Fruit fly (Drosophila melanogaster) whole organism, embryonic: ENCODE measurements around the gene CG43062.

Experiments
- Aef1 ChIP-seq: fragments of 200-800 bp; sonication (Bioruptor generic); IDR thresholded peaks from 3 replicates; pipeline ENCODE4 v1.3.6; 2022; ENCODE audit warnings: missing biosample characterization, missing genetic modification characterization
- CG10366 ChIP-seq: fragments of 200-800 bp; sonication (Bioruptor generic); IDR thresholded peaks from 2 replicates; pipeline ENCODE4 v1.3.6; 2022; ENCODE audit warnings: missing biosample characterization, missing genetic modification characterization
- CG10654 ChIP-seq: fragments of 200-800 bp; sonication (Bioruptor generic); optimal IDR thresholded peaks from 2 replicates; lab custom pipeline; 2016; ENCODE audit warnings: missing biosample characterization, missing genetic modification characterization
- CG14014 ChIP-seq: fragments of 200-800 bp; sonication (Bioruptor generic); IDR thresholded peaks from 2 replicates; pipeline ENCODE4 v1.3.6; 2022; ENCODE audit warnings: missing biosample characterization, missing genetic modification characterization
- CG17912 ChIP-seq: fragments of 200-800 bp; sonication (Bioruptor generic); optimal IDR thresholded peaks from 2 replicates; lab custom pipeline; 2018; ENCODE audit warnings: missing biosample characterization, mild to moderate bottlenecking, missing genetic modification characterization
- CG18262 ChIP-seq: fragments of 200-800 bp; optimal IDR thresholded peaks from 3 replicates; lab custom pipeline; 2019; ENCODE audit warnings: missing biosample characterization, mild to moderate bottlenecking, missing genetic modification characterization, moderate library complexity
- CG33213 ChIP-seq: fragments of 200-800 bp; sonication (Bioruptor generic); optimal IDR thresholded peaks from 3 replicates; lab custom pipeline; 2016; ENCODE audit warnings: missing biosample characterization, missing genetic modification characterization
- CG42726 ChIP-seq: fragments of 200-800 bp; sonication (Bioruptor generic); IDR thresholded peaks from 2 replicates; pipeline ENCODE4 v1.3.6; 2022; ENCODE audit warnings: missing biosample characterization, missing genetic modification characterization; ENCODE audit not compliant: partially characterized antibody
- CG4404 ChIP-seq: fragments of 200-800 bp; sonication (Bioruptor generic); IDR thresholded peaks from 2 replicates; pipeline ENCODE4 v1.3.6; 2022; ENCODE audit warnings: missing biosample characterization, missing genetic modification characterization
- CG4820 ChIP-seq: fragments of 200-800 bp; sonication (Bioruptor generic); optimal IDR thresholded peaks from 3 replicates; lab custom pipeline; 2016; ENCODE audit warnings: missing biosample characterization, missing genetic modification characterization
- CG7271 ChIP-seq: fragments of 200-800 bp; sonication (Bioruptor generic); optimal IDR thresholded peaks from 2 replicates; lab custom pipeline; 2018; ENCODE audit warnings: missing biosample characterization, mild to moderate bottlenecking, missing genetic modification characterization, moderate library complexity
- CG7786 ChIP-seq: fragments of 200-800 bp; sonication (Bioruptor generic); optimal IDR thresholded peaks from 2 replicates; lab custom pipeline; 2016; ENCODE audit warnings: missing biosample characterization, missing genetic modification characterization
- CG8388 ChIP-seq: fragments of 200-800 bp; sonication (Bioruptor generic); optimal IDR thresholded peaks from 2 replicates; lab custom pipeline; 2019; ENCODE audit warnings: missing biosample characterization, mild to moderate bottlenecking, missing genetic modification characterization, moderate library complexity
- D19B ChIP-seq: fragments of 200-800 bp; sonication (Bioruptor generic); optimal IDR thresholded peaks from 2 replicates; lab custom pipeline; 2017; ENCODE audit warnings: missing biosample characterization, mild to moderate bottlenecking, missing genetic modification characterization
- HHEX ChIP-seq: fragments of 200-800 bp; sonication (Bioruptor generic); optimal IDR thresholded peaks from 3 replicates; lab custom pipeline; 2017; ENCODE audit warnings: missing biosample characterization, mild to moderate bottlenecking, missing genetic modification characterization, missing genetic modification reagents
- Hmr ChIP-seq: fragments of 200-800 bp; sonication (Bioruptor generic); optimal IDR thresholded peaks from 3 replicates; lab custom pipeline; 2017; ENCODE audit warnings: mild to moderate bottlenecking, missing biosample characterization, missing genetic modification reagents, missing genetic modification characterization
- Kr ChIP-seq: fragments of 200-800 bp; sonication (Bioruptor generic); optimal IDR thresholded peaks from 2 replicates; lab custom pipeline; 2017; ENCODE audit warnings: missing biosample characterization, mild to moderate bottlenecking, missing genetic modification characterization
- MESR4 ChIP-seq: fragments of 200-800 bp; sonication (Bioruptor generic); optimal IDR thresholded peaks from 2 replicates; lab custom pipeline; 2018; ENCODE audit warnings: missing biosample characterization, mild to moderate bottlenecking, missing genetic modification characterization, moderate library complexity
- Max ChIP-seq: fragments of 200-800 bp; sonication (Bioruptor generic); optimal IDR thresholded peaks from 2 replicates; lab custom pipeline; 2016; ENCODE audit warnings: missing biosample characterization, mild to moderate bottlenecking, missing genetic modification characterization
- Meics ChIP-seq: fragments of 200-800 bp; sonication (Bioruptor generic); optimal IDR thresholded peaks from 2 replicates; lab custom pipeline; 2017; ENCODE audit warnings: missing biosample characterization, mild to moderate bottlenecking, missing genetic modification characterization
- Opbp ChIP-seq: fragments of 200-800 bp; sonication (Bioruptor generic); IDR thresholded peaks from 3 replicates; pipeline ENCODE4 v1.3.6; 2022; ENCODE audit warnings: missing biosample characterization, missing genetic modification characterization; ENCODE audit not compliant: partially characterized antibody
- Vsx1 ChIP-seq: fragments of 200-800 bp; sonication (Bioruptor generic); optimal IDR thresholded peaks from 2 replicates; lab custom pipeline; 2017; ENCODE audit warnings: missing biosample characterization, mild to moderate bottlenecking, missing genetic modification characterization, missing genetic modification reagents
- ase ChIP-seq: fragments of 200-800 bp; sonication (Bioruptor generic); IDR thresholded peaks from 3 replicates; pipeline ENCODE4 v1.3.6; 2022; ENCODE audit warnings: missing biosample characterization, missing genetic modification characterization
- ato ChIP-seq: fragments of 200-800 bp; sonication (Bioruptor generic); IDR thresholded peaks from 2 replicates; pipeline ENCODE4 v1.3.6; 2022; ENCODE audit warnings: missing biosample characterization, missing genetic modification characterization; ENCODE audit not compliant: partially characterized antibody
- bab2 ChIP-seq: fragments of 200-800 bp; sonication (Bioruptor generic); optimal IDR thresholded peaks from 2 replicates; lab custom pipeline; 2016; ENCODE audit warnings: missing biosample characterization, missing genetic modification characterization
- chn ChIP-seq: fragments of 200-800 bp; sonication (Bioruptor generic); optimal IDR thresholded peaks from 2 replicates; lab custom pipeline; 2016; ENCODE audit warnings: missing biosample characterization, missing genetic modification characterization
- da ChIP-seq: fragments of 200-800 bp; sonication (Bioruptor generic); optimal IDR thresholded peaks from 2 replicates; lab custom pipeline; 2016; ENCODE audit warnings: missing biosample characterization, missing genetic modification characterization
- dati ChIP-seq: fragments of 200-800 bp; sonication (Bioruptor generic); IDR thresholded peaks from 2 replicates; pipeline ENCODE4 v1.3.6; 2022; ENCODE audit warnings: missing biosample characterization, missing genetic modification characterization
- ewg ChIP-seq: fragments of 200-800 bp; sonication (Bioruptor generic); optimal IDR thresholded peaks from 3 replicates; lab custom pipeline; 2017; ENCODE audit warnings: mild to moderate bottlenecking, missing biosample characterization, missing genetic modification reagents, missing genetic modification characterization
- exex ChIP-seq: fragments of 200-800 bp; sonication (Bioruptor generic); optimal IDR thresholded peaks from 4 replicates; lab custom pipeline; 2018; ENCODE audit warnings: missing biosample characterization, mild to moderate bottlenecking, missing genetic modification characterization, moderate library complexity
- ftz-f1 ChIP-seq: fragments of 200-800 bp; sonication (Bioruptor generic); optimal IDR thresholded peaks from 2 replicates; lab custom pipeline; 2016; ENCODE audit warnings: missing biosample characterization, missing genetic modification characterization
- gcm ChIP-seq: fragments of 200-800 bp; sonication (Bioruptor generic); optimal IDR thresholded peaks from 2 replicates; lab custom pipeline; 2019; ENCODE audit warnings: missing biosample characterization, mild to moderate bottlenecking, missing genetic modification characterization, moderate library complexity
- grau ChIP-seq: fragments of 200-800 bp; optimal IDR thresholded peaks from 3 replicates; lab custom pipeline; 2019; ENCODE audit warnings: missing biosample characterization, mild to moderate bottlenecking, missing genetic modification characterization, moderate library complexity
- h ChIP-seq: fragments of >200 bp; optimal IDR thresholded peaks from 2 replicates; lab custom pipeline; 2017
- kay ChIP-seq: fragments of 200-800 bp; sonication (Bioruptor generic); optimal IDR thresholded peaks from 2 replicates; lab custom pipeline; 2016; ENCODE audit warnings: missing biosample characterization, missing genetic modification characterization
- klu ChIP-seq: fragments of 200-800 bp; sonication (Bioruptor generic); IDR thresholded peaks from 2 replicates; pipeline ENCODE4 v1.3.6; 2022; ENCODE audit warnings: missing biosample characterization, missing genetic modification characterization
- lilli ChIP-seq: fragments of 200-800 bp; sonication (Bioruptor generic); optimal IDR thresholded peaks from 3 replicates; lab custom pipeline; 2016; ENCODE audit warnings: missing biosample characterization, missing genetic modification characterization
- lmd ChIP-seq: fragments of 200-800 bp; sonication (Bioruptor generic); IDR thresholded peaks from 2 replicates; pipeline ENCODE4 v1.3.6; 2022; ENCODE audit warnings: missing biosample characterization, missing genetic modification characterization
- mld ChIP-seq: fragments of 200-800 bp; sonication (Bioruptor generic); IDR thresholded peaks from 3 replicates; pipeline ENCODE4 v1.3.6; 2022; ENCODE audit warnings: missing biosample characterization, missing genetic modification characterization; ENCODE audit not compliant: partially characterized antibody
- odd ChIP-seq: fragments of 200-800 bp; sonication (Bioruptor generic); optimal IDR thresholded peaks from 2 replicates; lab custom pipeline; 2017; ENCODE audit warnings: missing biosample characterization, mild to moderate bottlenecking, missing genetic modification characterization
- prd ChIP-seq, 3 experiments: fragments of >200 bp in 2 of 3; fragments of 200-800 bp in 1 of 3; sonication (Bioruptor generic) in 1 of 3; optimal IDR thresholded peaks in 2 of 3; IDR thresholded peaks in 1 of 3; 2 replicates in 2 of 3; 3 replicates in 1 of 3; pipeline versions ENCODE4 v1.3.6 to Lab custom; 2017 to 2022; ENCODE audit warnings: missing biosample characterization in 1 of 3, missing genetic modification characterization in 1 of 3
- pros ChIP-seq: fragments of 200-800 bp; sonication (Bioruptor generic); optimal IDR thresholded peaks from 3 replicates; lab custom pipeline; 2019; ENCODE audit warnings: missing biosample characterization, mild to moderate bottlenecking, missing genetic modification characterization, moderate library complexity
- run ChIP-seq: fragments of 200-800 bp; sonication (Bioruptor generic); optimal IDR thresholded peaks from 3 replicates; lab custom pipeline; 2018; ENCODE audit warnings: missing biosample characterization, mild to moderate bottlenecking, missing genetic modification characterization
- salm ChIP-seq: fragments of 200-800 bp; sonication (Bioruptor generic); optimal IDR thresholded peaks from 2 replicates; lab custom pipeline; 2018; ENCODE audit warnings: missing biosample characterization, mild to moderate bottlenecking, missing genetic modification characterization
- shn ChIP-seq: fragments of 200-800 bp; sonication (Bioruptor generic); optimal IDR thresholded peaks from 3 replicates; lab custom pipeline; 2016; ENCODE audit warnings: missing biosample characterization, missing genetic modification characterization
- sima ChIP-seq: fragments of 200-800 bp; sonication (Bioruptor generic); optimal IDR thresholded peaks from 2 replicates; lab custom pipeline; 2016; ENCODE audit warnings: missing biosample characterization, missing genetic modification characterization
- sr ChIP-seq: fragments of 200-800 bp; sonication (Bioruptor generic); IDR thresholded peaks from 3 replicates; pipeline ENCODE4 v1.3.6; 2022; ENCODE audit warnings: missing biosample characterization, missing genetic modification characterization
- sug ChIP-seq: fragments of 200-800 bp; optimal IDR thresholded peaks from 2 replicates; lab custom pipeline; 2019; ENCODE audit warnings: missing biosample characterization, mild to moderate bottlenecking, missing genetic modification characterization, moderate library complexity
- trem ChIP-seq: fragments of 200-800 bp; optimal IDR thresholded peaks from 3 replicates; lab custom pipeline; 2019; ENCODE audit warnings: missing biosample characterization, mild to moderate bottlenecking, missing genetic modification characterization, moderate library complexity
- trh ChIP-seq: fragments of 200-800 bp; sonication (Bioruptor generic); optimal IDR thresholded peaks from 2 replicates; lab custom pipeline; 2016; ENCODE audit warnings: missing biosample characterization, missing genetic modification characterization
- unc-4 ChIP-seq: fragments of 200-800 bp; sonication (Bioruptor generic); IDR thresholded peaks from 2 replicates; pipeline ENCODE4 v1.3.6; 2022; ENCODE audit warnings: missing biosample characterization, missing genetic modification characterization; ENCODE audit not compliant: partially characterized antibody

CG43062 gene

dm6 chr3R:11735337-11735736 is 14.8 kb upstream of the CG43062 start, which contains the start of gene CG14721 (continued):
- TF ChIP-seq prd (optimal IDR thresholded peaks at IDR 0.05; lab: Kevin White, UChicago), result no peak
- TF ChIP-seq prd (GFP tag; IDR thresholded peaks at IDR 0.05; lab: Robert Waterston, UW), result peak; percentile 38; the same call in 1 of the 3 replicates
- no peak for TF ChIP-seq exex (tag; lab: Kevin White, UChicago)
- no peak for TF ChIP-seq sima
- no peak for TF ChIP-seq CG7271 (tag; lab: Kevin White, UChicago)
- TF ChIP-seq Kr (GFP tag; lab: Kevin White, UChicago), result no peak
- peak; percentile 68 for TF ChIP-seq Max
- no peak for TF ChIP-seq mld
- TF ChIP-seq odd, result no peak
- TF ChIP-seq D19B (GFP tag; lab: Kevin White, UChicago), result no peak
- TF ChIP-seq salm, result no peak
- TF ChIP-seq kay (GFP tag; lab: Kevin White, UChicago), result no peak
- no peak for TF ChIP-seq lilli (GFP tag; lab: Kevin White, UChicago)
- TF ChIP-seq Meics (GFP tag; lab: Kevin White, UChicago), result no peak
- TF ChIP-seq unc-4, result peak; percentile 49; the same call in 1 of the 2 replicates
- TF ChIP-seq ftz-f1 (GFP tag; lab: Kevin White, UChicago), result no peak
- no peak for TF ChIP-seq CG8388
- peak; percentile 45 for TF ChIP-seq MESR4 (GFP tag; lab: Kevin White, UChicago)
- no peak for TF ChIP-seq pros (GFP tag; lab: Kevin White, UChicago)
- no peak for TF ChIP-seq gcm (GFP tag; lab: Kevin White, UChicago)
- no peak for TF ChIP-seq CG7786 (GFP tag; lab: Kevin White, UChicago)
- TF ChIP-seq sug (tag; lab: Kevin White, UChicago), result no peak
- no peak for TF ChIP-seq CG4820
- TF ChIP-seq ato (GFP tag; lab: Robert Waterston, UW), result no peak; the same call in 1 of the 2 replicates
- TF ChIP-seq CG14014, result no peak
- TF ChIP-seq da (GFP tag; lab: Kevin White, UChicago), result no peak
- no peak for TF ChIP-seq dati
- no peak for TF ChIP-seq ase (GFP tag; lab: Robert Waterston, UW)
- no peak for TF ChIP-seq sr (GFP tag; lab: Robert Waterston, UW)
- TF ChIP-seq Opbp, result peak; percentile 41; the same call in 1 of the 3 replicates
- TF ChIP-seq CG10654 (GFP tag; lab: Kevin White, UChicago), result no peak
- no peak for TF ChIP-seq klu (GFP tag; lab: Robert Waterston, UW)
- TF ChIP-seq Hmr, result no peak
- peak; percentile 62 for TF ChIP-seq ewg (GFP tag; lab: Kevin White, UChicago)
- peak; percentile 11 for TF ChIP-seq shn
- TF ChIP-seq HHEX, result no peak
- TF ChIP-seq lmd (GFP tag; lab: Robert Waterston, UW), result no peak
- peak; percentile 54 for TF ChIP-seq Aef1 (GFP tag; lab: Robert Waterston, UW)
- no peak for TF ChIP-seq trh
- peak; percentile 17 for TF ChIP-seq CG33213 (GFP tag; lab: Kevin White, UChicago)
- no peak for TF ChIP-seq CG17912 (GFP tag; lab: Kevin White, UChicago)
- no peak for TF ChIP-seq CG10366 (GFP tag; lab: Robert Waterston, UW)
- TF ChIP-seq run (tag; lab: Kevin White, UChicago), result no peak
- TF ChIP-seq h (lab: Kevin White, UChicago), result no peak
- TF ChIP-seq grau (tag; lab: Kevin White, UChicago), result no peak
- TF ChIP-seq CG42726 (GFP tag; lab: Robert Waterston, UW), result no peak
- no peak for TF ChIP-seq CG18262
- peak; percentile 92 for TF ChIP-seq chn
- no peak for TF ChIP-seq Vsx1
- TF ChIP-seq trem, result peak; percentile 99
- TF ChIP-seq bab2 (GFP tag; lab: Kevin White, UChicago), result peak; percentile 46
- TF ChIP-seq CG4404, result no peak
